Worm (Caenorhabditis elegans) whole organism, L1 larva: ENCODE results near the gene unc-97.
A peak's percentile ranks its signal among the peaks of the same experiment; 100 is the strongest.

Source experiments
- C04F5.9 ChIP-seq: sonication (generic microtip); optimal IDR thresholded peaks from 2 replicates; lab custom pipeline; 2016; ENCODE audit warnings: missing genetic modification characterization, missing compliant biosample characterization
- C34B4.2 ChIP-seq: sonication (generic microtip); optimal IDR thresholded peaks from 2 replicates; lab custom pipeline; 2017; ENCODE audit warnings: mild to moderate bottlenecking, missing genetic modification characterization, missing compliant biosample characterization
- Y116A8C.19 ChIP-seq: sonication (generic microtip); optimal IDR thresholded peaks from 2 replicates; lab custom pipeline; 2016; ENCODE audit warnings: missing compliant biosample characterization, missing genetic modification characterization, borderline replicate concordance
- alr-1 ChIP-seq: fragments of 200-800 bp; sonication (Bioruptor generic); optimal IDR thresholded peaks from 2 replicates; lab custom pipeline; 2018; ENCODE audit warnings: borderline replicate concordance, mild to moderate bottlenecking, missing genetic modification characterization, missing compliant biosample characterization
- aly-2 ChIP-seq: fragments of 150-350 bp; optimal IDR thresholded peaks from 2 replicates; lab custom pipeline; 2014; ENCODE audit warnings: missing biosample characterization, missing genetic modification characterization
- ama-1 ChIP-seq: fragments of 150-350 bp; optimal IDR thresholded peaks from 2 replicates; lab custom pipeline; 2014
- blmp-1 ChIP-seq: fragments of 150-350 bp; optimal IDR thresholded peaks from 2 replicates; lab custom pipeline; 2014; ENCODE audit warnings: missing biosample characterization, missing genetic modification characterization
- ceh-82 ChIP-seq, 3 experiments: fragments of 150-350 bp in 1 of 3; sonication (generic microtip) in 2 of 3; optimal IDR thresholded peaks; 2 replicates each; lab custom pipeline; 2014 to 2017; ENCODE audit warnings: missing biosample characterization in 3 of 3, missing genetic modification characterization in 3 of 3
- ceh-90 ChIP-seq: sonication (generic microtip); optimal IDR thresholded peaks from 2 replicates; lab custom pipeline; 2016; ENCODE audit warnings: missing genetic modification characterization, missing compliant biosample characterization
- efl-1 ChIP-seq, 4 experiments: fragments of 150-350 bp; optimal IDR thresholded peaks in 3 of 4; peaks in 1 of 4; 1 replicate in 1 of 4; 2 replicates in 3 of 4; lab custom pipeline; 2014; ENCODE audit warnings: missing biosample characterization in 2 of 4, missing genetic modification characterization in 2 of 4, missing genetic modification reagents in 2 of 4
- egl-13 ChIP-seq: sonication (generic microtip); optimal IDR thresholded peaks from 2 replicates; lab custom pipeline; 2016; ENCODE audit warnings: missing genotype, missing genetic modification reagents, missing genetic modification characterization, missing compliant biosample characterization
- elt-2 ChIP-seq: sonication (generic microtip); optimal IDR thresholded peaks from 2 replicates; lab custom pipeline; 2016; ENCODE audit warnings: missing genetic modification characterization, mild to moderate bottlenecking, inconsistent platforms, missing compliant biosample characterization, missing genetic modification reagents
- elt-3 ChIP-seq, 6 experiments: fragments of 150-350 bp in 1 of 6; sonication (generic microtip); optimal IDR thresholded peaks; 2 replicates each; lab custom pipeline; 2017 to 2018; ENCODE audit warnings: missing biosample characterization in 6 of 6, missing genetic modification characterization in 6 of 6, inconsistent platforms in 1 of 6
- fkh-4 ChIP-seq: sonication (generic microtip); optimal IDR thresholded peaks from 2 replicates; lab custom pipeline; 2016; ENCODE audit warnings: missing compliant biosample characterization, missing genetic modification characterization, borderline replicate concordance
- hlh-4 ChIP-seq: sonication (generic microtip); optimal IDR thresholded peaks from 2 replicates; lab custom pipeline; 2016; ENCODE audit warnings: mild to moderate bottlenecking, missing genetic modification characterization, missing compliant biosample characterization
- hpl-2 ChIP-seq: fragments of 150-350 bp; optimal IDR thresholded peaks from 2 replicates; lab custom pipeline; 2014; ENCODE audit warnings: missing biosample characterization, missing genetic modification reagents, missing genetic modification characterization
- lin-14 ChIP-seq: fragments of 200-800 bp; sonication (Bioruptor generic); optimal IDR thresholded peaks from 2 replicates; lab custom pipeline; 2018; ENCODE audit warnings: mild to moderate bottlenecking, missing genetic modification characterization, moderate library complexity, missing compliant biosample characterization
- lin-35 ChIP-seq, 2 experiments: fragments of 150-350 bp; optimal IDR thresholded peaks; 2 replicates each; lab custom pipeline; 2014; ENCODE audit warnings: missing biosample characterization in 2 of 2, missing genetic modification characterization in 2 of 2, missing genetic modification reagents in 2 of 2
- lin-39 ChIP-seq: fragments of 150-350 bp; optimal IDR thresholded peaks from 2 replicates; lab custom pipeline; 2014; ENCODE audit warnings: missing biosample characterization, missing genetic modification reagents, missing genetic modification characterization
- lsy-2 ChIP-seq, 2 experiments: fragments of 150-350 bp; optimal IDR thresholded peaks; 2 replicates each; lab custom pipeline; 2014; ENCODE audit warnings: missing biosample characterization in 2 of 2, missing genetic modification characterization in 2 of 2
- mep-1 ChIP-seq: fragments of 150-350 bp; optimal IDR thresholded peaks from 2 replicates; lab custom pipeline; 2014; ENCODE audit warnings: missing biosample characterization, missing genetic modification characterization
- nhr-20 ChIP-seq: sonication (generic microtip); optimal IDR thresholded peaks from 2 replicates; lab custom pipeline; 2016; ENCODE audit warnings: mild to moderate bottlenecking, missing genetic modification characterization, missing compliant biosample characterization
- nhr-237 ChIP-seq: fragments of 150-350 bp; optimal IDR thresholded peaks from 2 replicates; lab custom pipeline; 2014; ENCODE audit warnings: missing biosample characterization, missing genetic modification characterization
- nhr-47 ChIP-seq: sonication (generic microtip); optimal IDR thresholded peaks from 2 replicates; lab custom pipeline; 2016; ENCODE audit warnings: mild to moderate bottlenecking, missing genetic modification characterization, moderate library complexity, missing compliant biosample characterization
- nhr-71 ChIP-seq: sonication (generic microtip); optimal IDR thresholded peaks from 2 replicates; lab custom pipeline; 2016; ENCODE audit warnings: mild to moderate bottlenecking, missing genetic modification characterization, moderate library complexity, missing compliant biosample characterization
- nhr-77 ChIP-seq: fragments of 150-350 bp; optimal IDR thresholded peaks from 2 replicates; lab custom pipeline; 2014; ENCODE audit warnings: missing biosample characterization, missing genetic modification characterization
- nhr-84 ChIP-seq: sonication (generic microtip); optimal IDR thresholded peaks from 2 replicates; lab custom pipeline; 2017; ENCODE audit warnings: missing biosample characterization, missing genetic modification characterization
- nhr-85 ChIP-seq: sonication (generic microtip); peaks from one replicate; lab custom pipeline; 2016; ENCODE audit warnings: missing genetic modification characterization, inconsistent platforms, missing compliant biosample characterization
- nhr-90 ChIP-seq: sonication (generic microtip); optimal IDR thresholded peaks from 2 replicates; lab custom pipeline; 2016; ENCODE audit warnings: mild to moderate bottlenecking, missing genetic modification characterization, missing compliant biosample characterization; ENCODE audit not compliant: poor library complexity
- pag-3 ChIP-seq: sonication (generic microtip); optimal IDR thresholded peaks from 2 replicates; lab custom pipeline; 2017; ENCODE audit warnings: missing genetic modification characterization, mild to moderate bottlenecking, missing compliant biosample characterization, antibody characterized with exemption, borderline replicate concordance; ENCODE audit not compliant: insufficient read depth
- pqm-1 ChIP-seq: sonication (generic microtip); optimal IDR thresholded peaks from 3 replicates; lab custom pipeline; 2017; ENCODE audit warnings: missing biosample characterization, missing genetic modification characterization
- rnt-1 ChIP-seq: sonication (generic microtip); optimal IDR thresholded peaks from 2 replicates; lab custom pipeline; 2016; ENCODE audit warnings: mild to moderate bottlenecking, missing genetic modification characterization, moderate library complexity, missing compliant biosample characterization
- snu-23 ChIP-seq: sonication (generic microtip); optimal IDR thresholded peaks from 2 replicates; lab custom pipeline; 2016; ENCODE audit warnings: missing genetic modification characterization, missing compliant biosample characterization
- tbx-2 ChIP-seq: sonication (generic microtip); optimal IDR thresholded peaks from 2 replicates; lab custom pipeline; 2016; ENCODE audit warnings: missing genetic modification characterization, missing compliant biosample characterization
- unc-98 ChIP-seq: fragments of 200-800 bp; sonication (Bioruptor generic); IDR thresholded peaks from 2 replicates; pipeline ENCODE4 v1.3.6; 2022; ENCODE audit warnings: missing genetic modification characterization, missing compliant biosample characterization
- ztf-11 ChIP-seq, 2 experiments: sonication (generic microtip); optimal IDR thresholded peaks; 2 replicates each; lab custom pipeline; 2016 to 2017; ENCODE audit warnings: missing genetic modification characterization in 2 of 2, missing biosample characterization in 1 of 2, missing compliant biosample characterization in 1 of 2
- ztf-4 ChIP-seq: fragments of 150-350 bp; optimal IDR thresholded peaks from 2 replicates; lab custom pipeline; 2014; ENCODE audit warnings: missing biosample characterization, missing genetic modification characterization

The unc-97 gene

ce11 chrX:5629941-5630340, 37.0 kb downstream of the unc-97 start, which contains the start of gene argn-1 (continued):
- TF ChIP-seq lin-14 (peak; percentile 22), C04F5.9 (tag; lab: Kevin White, UChicago) (no peak), fkh-4 (tag; lab: Kevin White, UChicago) (no peak), ceh-82 (tag; optimal IDR thresholded peaks at IDR 0.05; lab: Kevin White, UChicago) (no peak), nhr-20 (peak; percentile 50), ama-1 (lab: Kevin White, UChicago) (no peak), aly-2 (no peak), rnt-1 (tag; lab: Kevin White, UChicago) (no peak), hlh-4 (tag; lab: Kevin White, UChicago) (no peak), mep-1 (no peak), nhr-77 (tag; lab: Kevin White, UChicago) (no peak), unc-98 (GFP tag; lab: Robert Waterston, UW) (no peak), hpl-2 (GFP tag; lab: Kevin White, UChicago) (no peak), nhr-47 (tag; lab: Kevin White, UChicago) (no peak), pqm-1 (no peak), nhr-84 (tag; lab: Kevin White, UChicago) (no peak), pag-3 (tag; lab: Kevin White, UChicago) (no peak), elt-2 (no peak), nhr-237 (tag; lab: Kevin White, UChicago) (no peak), snu-23 (GFP tag; lab: Kevin White, UChicago) (peak; percentile 20), blmp-1 (tag; lab: Kevin White, UChicago) (peak; percentile 58), alr-1 (tag; lab: Kevin White, UChicago) (no peak), C34B4.2 (no peak), ztf-4 (no peak), lin-39 (tag; lab: Kevin White, UChicago) (no peak), ceh-90 (tag; lab: Kevin White, UChicago) (no peak), ztf-11 (tag; optimal IDR thresholded peaks at IDR 0.05; lab: Kevin White, UChicago) (no peak), egl-13 (no peak), efl-1 (optimal IDR thresholded peaks at IDR 0.05; lab: Kevin White, UChicago) (no peak), efl-1 (GFP tag; optimal IDR thresholded peaks at IDR 0.05 in 1 of 2; lab: Kevin White, UChicago) (no peak)
- TF ChIP-seq, all 84 proteins: peak for 11

ce11 chrX:5631008-5631407, 38.1 kb downstream of the unc-97 start:
- TF ChIP-seq elt-3 (tag; optimal IDR thresholded peaks at IDR 0.05; lab: Kevin White, UChicago): peak in 3 of 6 experiments; percentile 0 to 41 (median 35)
- TF ChIP-seq C34B4.2: no peak
- TF ChIP-seq lin-39 (tag; lab: Kevin White, UChicago): no peak
- TF ChIP-seq lsy-2 (tag; optimal IDR thresholded peaks at IDR 0.05; lab: Kevin White, UChicago): peak in 1 of 2 experiments; percentile 12
- no peak for TF ChIP-seq Y116A8C.19
- TF ChIP-seq nhr-71 (tag; lab: Kevin White, UChicago): peak; percentile 15
- TF ChIP-seq nhr-85 (tag; lab: Kevin White, UChicago): peak; percentile 71
- peak; percentile 14 for TF ChIP-seq blmp-1 (tag; lab: Kevin White, UChicago)
- peak; percentile 28 for TF ChIP-seq nhr-90 (tag; lab: Kevin White, UChicago)
- TF ChIP-seq lin-14: peak; percentile 17
- no peak for TF ChIP-seq efl-1 (optimal IDR thresholded peaks at IDR 0.05; lab: Kevin White, UChicago)
- no peak for TF ChIP-seq efl-1 (GFP tag; optimal IDR thresholded peaks at IDR 0.05 in 1 of 2; lab: Kevin White, UChicago)
- TF ChIP-seq lin-35 (GFP tag; optimal IDR thresholded peaks at IDR 0.05; lab: Kevin White, UChicago): peak in 1 of 2 experiments; percentile 10

DNA sequence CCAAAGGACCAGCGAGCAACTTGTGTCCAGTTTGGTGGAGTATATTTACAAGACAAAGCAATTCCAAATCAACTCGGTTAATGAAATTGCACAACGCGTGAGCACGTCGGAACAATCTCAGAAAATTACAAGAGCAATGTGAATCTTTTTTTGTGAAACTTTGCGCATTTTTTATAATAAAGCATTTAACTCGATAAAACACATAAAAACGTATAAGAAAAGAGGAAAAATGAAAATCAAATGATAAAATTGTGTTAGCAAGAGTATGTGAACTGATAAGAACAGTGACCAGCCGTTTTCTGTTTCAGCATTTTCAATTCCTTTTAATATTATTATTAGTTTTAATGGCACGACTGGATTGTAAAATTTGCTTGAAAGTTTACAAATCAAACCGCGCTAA, 38.7 kb downstream of the unc-97 start, which contains the start of gene T22B7.8:
Gene T22B7.8 (plus strand): TSS at position 301 of the 400 bp plus-strand sequence.
- TF ChIP-seq tbx-2 (no peak), elt-2 (peak; percentile 6)
